Worm (Caenorhabditis elegans) whole organism, midembryonic: Measurements from ENCODE around the gene lgc-56.

ENCODE experiments used
- T22C8.4 ChIP-seq: fragments of 200-800 bp; sonication (Bioruptor generic); IDR thresholded peaks from 2 replicates; pipeline ENCODE4 v1.3.6; 2022; ENCODE audit warnings: missing genetic modification characterization, missing compliant biosample characterization
- cog-1 ChIP-seq: sonication (generic microtip); optimal IDR thresholded peaks from 2 replicates; lab custom pipeline; 2016; ENCODE audit warnings: missing genetic modification characterization, missing compliant biosample characterization
- flt-1 ChIP-seq: fragments of 200-800 bp; sonication (Bioruptor generic); IDR thresholded peaks from 2 replicates; pipeline ENCODE4 v1.3.6; 2022; ENCODE audit warnings: missing genetic modification characterization, missing compliant biosample characterization
- klf-2 ChIP-seq: fragments of 200-800 bp; sonication (Bioruptor generic); conservative IDR thresholded peaks from 2 replicates; pipeline ENCODE4 v1.3.6; 2022; ENCODE audit warnings: missing genetic modification reagents, missing genetic modification characterization, missing compliant biosample characterization
- med-1 ChIP-seq: sonication (generic microtip); optimal IDR thresholded peaks from 2 replicates; lab custom pipeline; 2017; ENCODE audit warnings: missing genetic modification characterization, mild to moderate bottlenecking, missing compliant biosample characterization, antibody characterized with exemption, missing genetic modification reagents; ENCODE audit not compliant: insufficient read depth
- ref-1 ChIP-seq: fragments of 200-800 bp; sonication (Bioruptor generic); conservative IDR thresholded peaks from 2 replicates; pipeline ENCODE4 v1.3.6; 2022; ENCODE audit warnings: missing genetic modification reagents, missing genetic modification characterization, missing compliant biosample characterization
- tab-1 ChIP-seq: fragments of 200-800 bp; sonication (Bioruptor generic); IDR thresholded peaks from 2 replicates; pipeline ENCODE4 v1.3.6; 2022; ENCODE audit warnings: missing genetic modification characterization, missing compliant biosample characterization
- ztf-23 ChIP-seq: fragments of 200-800 bp; sonication (Bioruptor generic); IDR thresholded peaks from 2 replicates; pipeline ENCODE4 v1.3.6; 2022; ENCODE audit warnings: missing genetic modification reagents, missing genetic modification characterization, missing compliant biosample characterization
- ztf-29 ChIP-seq: fragments of 200-800 bp; sonication (Bioruptor generic); IDR thresholded peaks from 2 replicates; pipeline ENCODE4 v1.3.6; 2022; ENCODE audit warnings: missing genetic modification reagents, missing genetic modification characterization, missing compliant biosample characterization

lgc-56 gene

ce11 chrII:5176934-5177333 lies 46.8 kb downstream of the lgc-56 start:
- TF ChIP-seq ztf-29 (GFP tag; lab: Robert Waterston, UW) (no peak), klf-2 (GFP tag; lab: Robert Waterston, UW) (no peak), ref-1 (no peak), cog-1 (tag; lab: Kevin White, UChicago) (no peak), ztf-23 (GFP tag; lab: Robert Waterston, UW) (no peak), flt-1 (GFP tag; lab: Robert Waterston, UW) (no peak)

- TF ChIP-seq T22C8.4 (GFP tag; lab: Robert Waterston, UW) = no peak
- no peak for TF ChIP-seq flt-1 (GFP tag; lab: Robert Waterston, UW)
Measured at ce11 chrII:5177902-5178301, 47.7 kb downstream of the lgc-56 start, which contains the start of gene C27D6.12. TSS of gene C27D6.12 (minus strand) at chrII:5178002.

- TF ChIP-seq klf-2 (GFP tag; lab: Robert Waterston, UW) = no peak
- TF ChIP-seq ref-1 = no peak
- TF ChIP-seq tab-1 (GFP tag; lab: Robert Waterston, UW) = no peak
- no peak for TF ChIP-seq med-1 (GFP tag; lab: Kevin White, UChicago)
- TF ChIP-seq T22C8.4 (GFP tag; lab: Robert Waterston, UW) = no peak
Measured at ce11 chrII:5178609-5179008, 48.4 kb downstream of the lgc-56 start.

ce11 chrII:5180272-5180671 lies 50.1 kb downstream of the lgc-56 start:
- no peak for TF ChIP-seq tab-1 (GFP tag; lab: Robert Waterston, UW)
- TF ChIP-seq med-1 (GFP tag; lab: Kevin White, UChicago) = no peak
- TF ChIP-seq cog-1 (tag; lab: Kevin White, UChicago) = no peak
- no peak for TF ChIP-seq ref-1
- no peak for TF ChIP-seq T22C8.4 (GFP tag; lab: Robert Waterston, UW)
- no peak for TF ChIP-seq ztf-29 (GFP tag; lab: Robert Waterston, UW)
- no peak for TF ChIP-seq ztf-23 (GFP tag; lab: Robert Waterston, UW)
- TF ChIP-seq flt-1 (GFP tag; lab: Robert Waterston, UW) = no peak
- no peak for TF ChIP-seq klf-2 (GFP tag; lab: Robert Waterston, UW)

DNA sequence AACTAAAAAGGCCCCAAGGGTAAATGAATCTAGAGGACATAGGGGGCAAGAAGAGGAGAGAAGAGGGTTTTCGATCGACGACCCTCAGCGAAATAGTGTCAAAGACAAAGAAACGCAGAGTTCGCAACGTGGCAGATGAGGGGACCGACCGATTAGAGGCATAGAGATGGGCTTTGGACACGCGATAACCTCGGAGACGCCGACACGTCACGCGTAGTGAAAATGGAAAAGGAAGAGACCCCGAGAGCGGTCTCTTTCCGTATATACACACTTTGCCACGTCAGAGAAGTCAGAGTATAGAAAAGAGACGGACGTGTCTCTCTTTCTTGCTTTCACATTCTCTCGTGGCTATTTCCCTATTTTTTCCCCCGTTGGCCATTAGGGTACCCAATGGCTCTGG lies 51.3 kb downstream of the lgc-56 start:
- TF ChIP-seq flt-1 (GFP tag; lab: Robert Waterston, UW) = peak; percentile 68; the same call in 1 of the 2 replicates
- TF ChIP-seq tab-1 (GFP tag; lab: Robert Waterston, UW) = no peak
- TF ChIP-seq ztf-23 (GFP tag; lab: Robert Waterston, UW) = no peak
- TF ChIP-seq med-1 (GFP tag; lab: Kevin White, UChicago) = peak; percentile 10
- peak; percentile 53 for TF ChIP-seq cog-1 (tag; lab: Kevin White, UChicago)
- TF ChIP-seq ref-1 = no peak

ce11 chrII:5182451-5182850 lies 52.3 kb downstream of the lgc-56 start:
- TF ChIP-seq ztf-23 (GFP tag; lab: Robert Waterston, UW) (no peak), flt-1 (GFP tag; lab: Robert Waterston, UW) (no peak; the same call in 1 of the 2 replicates), tab-1 (GFP tag; lab: Robert Waterston, UW) (no peak), ref-1 (no peak), med-1 (GFP tag; lab: Kevin White, UChicago) (no peak), ztf-29 (GFP tag; lab: Robert Waterston, UW) (no peak), cog-1 (tag; lab: Kevin White, UChicago) (no peak), T22C8.4 (GFP tag; lab: Robert Waterston, UW) (no peak), klf-2 (GFP tag; lab: Robert Waterston, UW) (no peak)
